Worm (Caenorhabditis elegans) whole organism, late embryonic: ENCODE data around the gene srt-36.
"Not testable (repeated sequence)": the region's sequence is repeated elsewhere in the genome, so short reads cannot be mapped to it uniquely, and the experiment has no call there.

Source experiments
- C08G9.2 ChIP-seq: sonication (generic microtip); optimal IDR thresholded peaks from 2 replicates; lab custom pipeline; 2016; ENCODE audit warnings: mild to moderate bottlenecking, missing genetic modification characterization, moderate library complexity, missing compliant biosample characterization
- T23F11.4 ChIP-seq: fragments of 200-800 bp; sonication (Bioruptor generic); optimal IDR thresholded peaks from 2 replicates; lab custom pipeline; 2018; ENCODE audit warnings: mild to moderate bottlenecking, missing genetic modification characterization, missing compliant biosample characterization
- ceh-14 ChIP-seq: sonication (generic microtip); optimal IDR thresholded peaks from 2 replicates; lab custom pipeline; 2016; ENCODE audit warnings: missing genotype, missing genetic modification characterization, missing compliant biosample characterization
- ceh-18 ChIP-seq: sonication (generic microtip); optimal IDR thresholded peaks from 2 replicates; lab custom pipeline; 2016; ENCODE audit warnings: missing genetic modification characterization, missing compliant biosample characterization
- ceh-19 ChIP-seq: fragments of 200-800 bp; sonication (Bioruptor generic); optimal IDR thresholded peaks from 2 replicates; lab custom pipeline; 2018; ENCODE audit warnings: mild to moderate bottlenecking, missing genetic modification characterization, missing compliant biosample characterization
- ceh-22 ChIP-seq: sonication (generic microtip); optimal IDR thresholded peaks from 2 replicates; lab custom pipeline; 2017; ENCODE audit warnings: missing biosample characterization, missing genetic modification characterization
- ceh-24 ChIP-seq: sonication (generic microtip); optimal IDR thresholded peaks from 2 replicates; lab custom pipeline; 2016; ENCODE audit warnings: mild to moderate bottlenecking, missing genetic modification characterization, missing compliant biosample characterization
- ceh-30 ChIP-seq: fragments of 150-350 bp; optimal IDR thresholded peaks from 2 replicates; lab custom pipeline; 2014; ENCODE audit warnings: missing biosample characterization, missing genetic modification characterization
- ceh-34 ChIP-seq: sonication (generic microtip); optimal IDR thresholded peaks from 2 replicates; lab custom pipeline; 2016; ENCODE audit warnings: mild to moderate bottlenecking, missing genetic modification characterization, missing compliant biosample characterization
- ceh-9 ChIP-seq: sonication (generic microtip); optimal IDR thresholded peaks from 2 replicates; lab custom pipeline; 2016; ENCODE audit warnings: mild to moderate bottlenecking, missing genetic modification characterization, inconsistent platforms, missing compliant biosample characterization
- che-1 ChIP-seq: sonication (generic microtip); optimal IDR thresholded peaks from 2 replicates; lab custom pipeline; 2016; ENCODE audit warnings: mild to moderate bottlenecking, missing genetic modification characterization, missing compliant biosample characterization
- dve-1 ChIP-seq: sonication (generic microtip); optimal IDR thresholded peaks from 2 replicates; lab custom pipeline; 2017; ENCODE audit warnings: antibody characterized with exemption, mild to moderate bottlenecking, missing genetic modification characterization, missing compliant biosample characterization
- elt-2 ChIP-seq: sonication (generic microtip); optimal IDR thresholded peaks from 2 replicates; lab custom pipeline; 2016; ENCODE audit warnings: missing genetic modification reagents, missing genetic modification characterization, missing compliant biosample characterization
- elt-4 ChIP-seq: sonication (generic microtip); optimal IDR thresholded peaks from 2 replicates; lab custom pipeline; 2016; ENCODE audit warnings: missing genetic modification characterization, missing compliant biosample characterization
- fax-1 ChIP-seq: sonication (generic microtip); optimal IDR thresholded peaks from 2 replicates; lab custom pipeline; 2016; ENCODE audit warnings: missing genotype, missing genetic modification characterization, missing compliant biosample characterization
- fkh-10 ChIP-seq: fragments of 150-350 bp; optimal IDR thresholded peaks from 2 replicates; lab custom pipeline; 2014; ENCODE audit warnings: missing biosample characterization, missing genetic modification reagents, missing genetic modification characterization
- fkh-6 ChIP-seq: sonication (generic microtip); optimal IDR thresholded peaks from 2 replicates; lab custom pipeline; 2016; ENCODE audit warnings: missing genetic modification characterization, missing compliant biosample characterization
- hlh-13 ChIP-seq: fragments of 200-800 bp; sonication (Bioruptor generic); optimal IDR thresholded peaks from 2 replicates; lab custom pipeline; 2018; ENCODE audit warnings: mild to moderate bottlenecking, missing genetic modification characterization, missing compliant biosample characterization
- hlh-15 ChIP-seq: sonication (generic microtip); optimal IDR thresholded peaks from 2 replicates; lab custom pipeline; 2016; ENCODE audit warnings: missing genetic modification characterization, missing compliant biosample characterization
- hlh-6 ChIP-seq: sonication (generic microtip); optimal IDR thresholded peaks from 2 replicates; lab custom pipeline; 2016; ENCODE audit warnings: missing genotype, missing genetic modification characterization, missing compliant biosample characterization
- lin-11 ChIP-seq: fragments of 200-800 bp; sonication (Bioruptor generic); optimal IDR thresholded peaks from 2 replicates; lab custom pipeline; 2018; ENCODE audit warnings: mild to moderate bottlenecking, missing genetic modification characterization, missing compliant biosample characterization
- madf-2 ChIP-seq: sonication (generic microtip); optimal IDR thresholded peaks from 2 replicates; lab custom pipeline; 2017; ENCODE audit warnings: missing genetic modification characterization, missing compliant biosample characterization
- nhr-11 ChIP-seq: fragments of 150-350 bp; optimal IDR thresholded peaks from 2 replicates; lab custom pipeline; 2014; ENCODE audit warnings: missing biosample characterization, missing genetic modification characterization
- nhr-232 ChIP-seq: sonication (generic microtip); optimal IDR thresholded peaks from 2 replicates; lab custom pipeline; 2016; ENCODE audit warnings: missing genetic modification characterization, missing compliant biosample characterization
- odd-2 ChIP-seq: sonication (generic microtip); optimal IDR thresholded peaks from 2 replicates; lab custom pipeline; 2017; ENCODE audit warnings: antibody characterized with exemption, mild to moderate bottlenecking, missing genetic modification characterization, missing compliant biosample characterization
- pag-3 ChIP-seq: sonication (generic microtip); optimal IDR thresholded peaks from 2 replicates; lab custom pipeline; 2016; ENCODE audit warnings: missing compliant biosample characterization, missing genetic modification characterization, borderline replicate concordance
- pat-9 ChIP-seq: fragments of 200-800 bp; sonication (Bioruptor generic); optimal IDR thresholded peaks from 2 replicates; lab custom pipeline; 2018; ENCODE audit warnings: mild to moderate bottlenecking, missing genetic modification characterization, moderate library complexity, missing compliant biosample characterization
- pax-1 ChIP-seq: fragments of 150-350 bp; optimal IDR thresholded peaks from 2 replicates; lab custom pipeline; 2014; ENCODE audit warnings: missing biosample characterization, missing genetic modification characterization
- pha-2 ChIP-seq: sonication (generic microtip); optimal IDR thresholded peaks from 2 replicates; lab custom pipeline; 2017; ENCODE audit warnings: mild to moderate bottlenecking, missing genetic modification characterization, missing compliant biosample characterization
- pqm-1 ChIP-seq: sonication (generic microtip); optimal IDR thresholded peaks from 2 replicates; lab custom pipeline; 2016; ENCODE audit warnings: missing genetic modification characterization, missing compliant biosample characterization
- pros-1 ChIP-seq: fragments of 150-350 bp; optimal IDR thresholded peaks from 2 replicates; lab custom pipeline; 2014; ENCODE audit warnings: missing biosample characterization, missing genetic modification reagents, missing genetic modification characterization
- ref-2 ChIP-seq: sonication (generic microtip); optimal IDR thresholded peaks from 2 replicates; lab custom pipeline; 2016; ENCODE audit warnings: missing genetic modification characterization, missing compliant biosample characterization
- tbx-7 ChIP-seq: sonication (generic microtip); optimal IDR thresholded peaks from 2 replicates; lab custom pipeline; 2016; ENCODE audit warnings: missing genotype, missing genetic modification characterization, missing compliant biosample characterization
- ttx-3 ChIP-seq: sonication (generic microtip); optimal IDR thresholded peaks from 2 replicates; lab custom pipeline; 2016; ENCODE audit warnings: missing genetic modification reagents, missing genetic modification characterization, missing compliant biosample characterization
- unc-3 ChIP-seq, 2 experiments: fragments of 200-800 bp in 1 of 2; sonication (Bioruptor generic) in 1 of 2; sonication (generic microtip) in 1 of 2; conservative IDR thresholded peaks in 1 of 2; optimal IDR thresholded peaks in 1 of 2; 2 replicates each; pipeline versions ENCODE4 v1.3.6 to Lab custom; 2016 to 2022; ENCODE audit warnings: missing compliant biosample characterization in 2 of 2, missing genetic modification characterization in 2 of 2, missing genetic modification reagents in 1 of 2

The srt-36 gene

DNA sequence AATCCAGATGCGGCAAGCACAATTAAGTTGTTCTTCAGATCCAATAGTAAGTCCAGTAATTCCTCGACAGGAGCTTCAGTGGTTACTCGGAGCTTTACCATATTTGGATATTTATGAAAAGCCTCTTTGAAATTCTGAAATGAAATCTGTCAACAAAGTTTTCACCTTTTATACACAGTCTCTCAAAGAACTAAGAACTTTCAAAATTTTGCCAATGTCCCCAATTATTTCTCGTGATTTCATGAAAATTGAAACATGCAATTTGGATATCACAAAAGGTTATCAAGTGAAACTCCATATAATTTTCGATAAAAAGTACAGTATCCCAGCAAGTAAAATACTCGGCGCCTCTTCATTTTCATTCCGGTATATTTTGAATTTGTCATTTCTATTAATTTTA, 27.8 kb upstream of the srt-36 start, which contains the start of gene F47D2.11:
Gene F47D2.11, minus strand, starts transcription at position 101 of the 400 bp plus-strand sequence.
- TF ChIP-seq fkh-10 = no peak
- no peak for TF ChIP-seq hlh-13
- no peak for TF ChIP-seq ceh-19 (GFP tag; lab: Kevin White, UChicago)
- no peak for TF ChIP-seq pag-3
- TF ChIP-seq nhr-11 = no peak
- TF ChIP-seq pat-9 = no peak
- no peak for TF ChIP-seq pros-1
- no peak for TF ChIP-seq elt-4 (tag; lab: Kevin White, UChicago)
- TF ChIP-seq ttx-3 (tag; lab: Kevin White, UChicago) = no peak
- TF ChIP-seq ref-2 = no peak
- TF ChIP-seq C08G9.2 (tag; lab: Kevin White, UChicago) = no peak
- TF ChIP-seq unc-3 (GFP tag; conservative IDR thresholded peaks at IDR 0.05; lab: Robert Waterston, UW) = no peak
- TF ChIP-seq unc-3 (tag; optimal IDR thresholded peaks at IDR 0.05; lab: Kevin White, UChicago) = no peak
- TF ChIP-seq odd-2 (tag; lab: Kevin White, UChicago) = no peak
- TF ChIP-seq lin-11 (tag; lab: Kevin White, UChicago) = no peak
- no peak for TF ChIP-seq ceh-24 (tag; lab: Kevin White, UChicago)
- TF ChIP-seq pqm-1 (tag; lab: Kevin White, UChicago) = no peak
- TF ChIP-seq ceh-34 = no peak

ce11 chrV:4293425-4293824, 25.3 kb upstream of the srt-36 start, which contains the start of gene srh-194:
srh-194 (minus strand) TSS chrV:4293525.
- not testable (repeated sequence) for TF ChIP-seq elt-2 (tag; lab: Kevin White, UChicago); T23F11.4 (GFP tag; lab: Kevin White, UChicago); pax-1

DNA sequence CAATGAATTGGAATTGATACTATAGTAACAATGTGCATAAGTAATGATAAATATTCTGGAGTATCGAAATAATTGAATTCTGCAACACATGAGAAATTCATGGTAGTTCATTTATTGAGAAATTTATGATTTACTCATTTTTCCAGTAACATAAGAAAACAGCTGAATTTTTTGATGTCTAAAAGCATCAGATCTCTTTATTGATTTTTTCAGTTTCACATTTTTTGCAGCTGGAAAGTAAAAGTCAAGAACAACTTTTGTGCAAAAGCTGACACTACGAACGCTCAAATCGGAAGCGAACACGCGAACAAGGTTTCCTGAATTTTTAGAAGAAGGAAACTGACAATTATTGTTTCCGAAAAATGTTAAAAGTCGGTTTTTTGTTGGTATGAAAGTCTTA, 22.0 kb upstream of the srt-36 start, which contains the start of gene srh-193:
Gene srh-193, minus strand, starts transcription at position 101 of the 400 bp plus-strand sequence.
- not testable (repeated sequence) for TF ChIP-seq dve-1, ceh-22, nhr-232 (tag; lab: Kevin White, UChicago)

- not testable (repeated sequence) for TF ChIP-seq ref-2; ceh-14 (tag; lab: Kevin White, UChicago); ceh-30 (tag; lab: Kevin White, UChicago)
These were observed 16.6 kb upstream of the srt-36 start, which contains the start of gene srt-19 for ce11 chrV:4284737-4285136. srt-19 (plus strand) TSS chrV:4285037.

ce11 chrV:4281699-4282098, 13.6 kb upstream of the srt-36 start, which contains the start of gene srt-37:
srt-37 (minus strand) TSS chrV:4281799.
- TF ChIP-seq ceh-9 (tag; lab: Kevin White, UChicago); che-1 (tag; lab: Kevin White, UChicago); pha-2: not testable (repeated sequence)

- not testable (repeated sequence) for TF ChIP-seq pag-3; hlh-6 (tag; lab: Kevin White, UChicago); hlh-13
These were observed 10.6 kb upstream of the srt-36 start, which contains the start of gene srt-20 for ce11 chrV:4278735-4279134. srt-20 (minus strand) TSS chrV:4278835.

- TF ChIP-seq ceh-19 (GFP tag; lab: Kevin White, UChicago) = no peak
- TF ChIP-seq tbx-7 (tag; lab: Kevin White, UChicago) = no peak
- TF ChIP-seq ceh-18 = no peak
- TF ChIP-seq ceh-9 (tag; lab: Kevin White, UChicago) = no peak
- no peak for TF ChIP-seq fkh-6 (tag; lab: Kevin White, UChicago)
- TF ChIP-seq fkh-10 = no peak
- TF ChIP-seq T23F11.4 (GFP tag; lab: Kevin White, UChicago) = no peak
- no peak for TF ChIP-seq hlh-15 (tag; lab: Kevin White, UChicago)
- TF ChIP-seq fax-1 (tag; lab: Kevin White, UChicago) = no peak
- TF ChIP-seq madf-2 (tag; lab: Kevin White, UChicago) = no peak
- no peak for TF ChIP-seq nhr-232 (tag; lab: Kevin White, UChicago)
- TF ChIP-seq, all 69 proteins: peak for 0
These were observed 5.3 kb upstream of the srt-36 start for ce11 chrV:4273372-4273771.
